Worm (Caenorhabditis elegans): ENCODE measurements around the gene rpl-16.

DNA sequence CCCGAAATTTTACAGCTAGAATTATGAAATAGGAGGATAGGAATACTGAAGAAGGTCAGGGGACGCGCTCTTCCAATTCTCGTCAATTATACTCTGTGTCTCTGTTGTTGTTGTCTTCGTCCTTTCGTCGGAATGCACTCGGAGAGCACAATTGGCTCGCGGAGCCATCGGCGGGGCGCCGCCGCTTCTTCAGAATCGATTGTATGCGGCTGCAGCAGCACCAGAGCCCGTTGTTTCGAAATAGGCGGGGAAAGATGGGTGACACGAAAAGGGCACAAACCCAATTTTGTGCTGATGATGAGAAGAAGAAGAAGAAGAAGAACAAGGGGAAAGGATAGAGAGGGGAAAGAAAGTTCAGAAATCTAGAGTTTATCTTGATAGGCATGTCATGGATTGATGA lies 38.7 kb upstream of the rpl-16 start:
- TF ChIP-seq nhr-237 (tag; optimal IDR thresholded peaks at IDR 0.05) = no peak
- no peak for TF ChIP-seq unc-62 (GFP tag; optimal IDR thresholded peaks at IDR 0.05)
- peak; percentile 0 for TF ChIP-seq sea-2 (GFP tag; optimal IDR thresholded peaks at IDR 0.05)
- no peak for TF ChIP-seq ceh-82 (tag; optimal IDR thresholded peaks at IDR 0.05)
- no peak for TF ChIP-seq ZK546.5 (tag; optimal IDR thresholded peaks at IDR 0.05)
